Worm (Caenorhabditis elegans): ENCODE results near the gene lron-3.

DNA sequence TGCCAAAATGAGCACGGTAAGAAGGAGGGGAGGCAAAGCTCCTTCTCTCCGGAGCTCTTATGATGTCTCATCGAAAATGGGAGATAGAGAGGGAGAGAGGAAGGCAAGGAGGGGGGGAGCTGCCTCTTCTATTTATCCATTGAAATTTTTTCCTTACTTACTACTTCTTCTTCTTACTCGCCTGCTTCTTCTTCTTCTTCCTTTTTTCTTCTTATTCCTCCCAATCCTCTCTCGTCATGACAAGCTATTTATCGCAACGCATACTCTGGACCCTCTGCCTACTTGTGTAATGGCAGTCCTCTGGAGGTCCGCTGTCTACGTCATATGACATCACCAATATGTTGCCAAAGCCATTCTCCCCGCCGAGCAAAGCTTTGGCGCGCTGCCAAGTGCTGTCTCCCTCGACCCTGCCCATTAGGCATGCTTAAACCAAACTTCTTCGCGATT lies 22.5 kb downstream of the lron-3 start:
- TF ChIP-seq elt-2 (tag; optimal IDR thresholded peaks at IDR 0.05) (no peak), nhr-23 (tag; optimal IDR thresholded peaks at IDR 0.05) (no peak), nhr-77 (tag; optimal IDR thresholded peaks at IDR 0.05) (no peak), pqm-1 (tag; optimal IDR thresholded peaks at IDR 0.05) (no peak)
